Fruit fly (Drosophila melanogaster): Measurements from ENCODE around the gene CG32409.
A peak's percentile ranks its signal among the peaks of the same experiment; 100 is the strongest.

Gene CG32409

DNA sequence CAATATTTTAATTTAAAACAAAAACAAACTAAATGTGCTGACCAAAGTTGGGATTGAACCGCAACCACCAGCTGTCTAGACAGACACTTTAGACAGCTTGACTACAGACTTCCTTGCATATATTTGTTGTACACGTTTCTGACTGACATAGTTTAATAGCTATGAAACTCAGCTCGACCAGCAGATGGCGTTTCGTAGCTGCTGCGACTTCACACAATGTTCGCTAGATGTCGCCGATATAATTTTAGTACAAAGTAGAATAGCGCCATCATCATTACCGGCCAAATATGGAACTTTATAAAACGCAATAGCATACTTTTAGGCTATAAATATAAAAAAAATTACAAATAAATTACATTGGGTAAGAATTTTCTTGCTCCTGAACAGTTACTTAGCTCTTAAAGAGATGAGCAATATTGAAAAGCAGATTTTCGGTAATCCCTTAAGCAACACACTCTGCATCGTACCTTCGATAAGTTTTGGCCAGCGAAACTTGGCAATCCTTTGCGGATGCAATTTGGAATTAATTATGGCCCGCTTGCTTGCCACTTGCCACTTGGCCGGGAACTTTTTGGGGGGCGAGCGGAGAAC is 29.6 kb upstream of the CG32409 start (continued):
- TF ChIP-seq D (optimal IDR thresholded peaks at IDR 0.05) (no peak), D (GFP tag; optimal IDR thresholded peaks at IDR 0.05) (peak; percentile 25), ssp (GFP tag; IDR thresholded peaks at IDR 0.05) (peak; percentile 65), Dref (GFP tag; IDR thresholded peaks at IDR 0.05) (0 out of 2 replicates have a peak, but pooled peaks have one; percentile 8), lov (optimal IDR thresholded peaks at IDR 0.05) (no peak), lov (GFP tag; IDR thresholded peaks at IDR 0.05) (peak; percentile 70; the same call in 1 of the 3 replicates), vfl (GFP tag; optimal IDR thresholded peaks at IDR 0.05) (no peak), esg (GFP tag; conservative IDR thresholded peaks at IDR 0.05) (peak; percentile 22; the same call in 1 of the 2 replicates), CG12769 (tag; optimal IDR thresholded peaks at IDR 0.05) (no peak), HLHmδ (GFP tag; optimal IDR thresholded peaks at IDR 0.05) (peak; percentile 27), HHEX (GFP tag; optimal IDR thresholded peaks at IDR 0.05) (peak; percentile 16), CG1647 (GFP tag; optimal IDR thresholded peaks at IDR 0.05) (peak; percentile 27), Camta (GFP tag; optimal IDR thresholded peaks at IDR 0.05) (peak; percentile 79), CG12155 (GFP tag; optimal IDR thresholded peaks at IDR 0.05) (peak; percentile 43), D19A (tag; optimal IDR thresholded peaks at IDR 0.05) (peak; percentile 29), Fer2 (tag; optimal IDR thresholded peaks at IDR 0.05) (peak; percentile 33), PHDP (tag; optimal IDR thresholded peaks at IDR 0.05) (no peak), cwo (GFP tag; optimal IDR thresholded peaks at IDR 0.05) (no peak), CG11723 (GFP tag; optimal IDR thresholded peaks at IDR 0.05) (no peak), CG12744 (GFP tag; optimal IDR thresholded peaks at IDR 0.05) (peak; percentile 36), Dad (GFP tag; optimal IDR thresholded peaks at IDR 0.05) (peak; percentile 62), wdn (GFP tag; IDR thresholded peaks at IDR 0.05) (peak; percentile 63), CG14014 (GFP tag; IDR thresholded peaks at IDR 0.05) (peak; percentile 43; the same call in 1 of the 2 replicates), CG2199 (GFP tag; IDR thresholded peaks at IDR 0.05) (peak; percentile 95), CG33557 (GFP tag; optimal IDR thresholded peaks at IDR 0.05) (peak; percentile 35), Rx (GFP tag; IDR thresholded peaks at IDR 0.05) (peak; percentile 66), bab2 (GFP tag; optimal IDR thresholded peaks at IDR 0.05) (peak; percentile 61), jing (GFP tag; optimal IDR thresholded peaks at IDR 0.05) (peak; percentile 7), Usf (GFP tag; optimal IDR thresholded peaks at IDR 0.05) (no peak), tin (GFP tag; optimal IDR thresholded peaks at IDR 0.05) (peak; percentile 88), nmo (GFP tag; optimal IDR thresholded peaks at IDR 0.05) (peak; percentile 66), bsh (GFP tag; optimal IDR thresholded peaks at IDR 0.05) (peak in 1 of 2 experiments; percentile 37), CG8924 (tag; optimal IDR thresholded peaks at IDR 0.05) (peak; percentile 15), Asciz (GFP tag; optimal IDR thresholded peaks at IDR 0.05) (no peak), CG8478 (optimal IDR thresholded peaks at IDR 0.05) (peak; percentile 85), CG18599 (GFP tag; optimal IDR thresholded peaks at IDR 0.05) (peak; percentile 45), Optix (GFP tag; IDR thresholded peaks at IDR 0.05) (peak; percentile 60; the same call in 2 of the 3 replicates), CG2116 (GFP tag; optimal IDR thresholded peaks at IDR 0.05) (peak; percentile 22), chif (GFP tag; optimal IDR thresholded peaks at IDR 0.05) (peak; percentile 18 to 69), CG7372 (GFP tag; IDR thresholded peaks at IDR 0.05) (peak; percentile 75), ATbp (GFP tag; optimal IDR thresholded peaks at IDR 0.05) (peak; percentile 12), CG11504 (tag; optimal IDR thresholded peaks at IDR 0.05) (peak; percentile 87), Hr51 (GFP tag; optimal IDR thresholded peaks at IDR 0.05) (peak in 1 of 2 experiments; percentile 31), Max (GFP tag; optimal IDR thresholded peaks at IDR 0.05) (peak; percentile 50), unpg (GFP tag; optimal IDR thresholded peaks at IDR 0.05) (peak; percentile 54), CG15514 (GFP tag; optimal IDR thresholded peaks at IDR 0.05) (peak; percentile 65), sr (GFP tag; IDR thresholded peaks at IDR 0.05) (peak; percentile 55; the same call in 1 of the 3 replicates), cad (GFP tag; optimal IDR thresholded peaks at IDR 0.05) (no peak), ap (GFP tag; IDR thresholded peaks at IDR 0.05) (peak; percentile 52), CG32767 (GFP tag; IDR thresholded peaks at IDR 0.05) (0 out of 2 replicates have a peak, but pooled peaks have one; percentile 25)
